Worm (Caenorhabditis elegans): ENCODE measurements around the gene D2089.8.

ce11 chrII:10684954-10685353, 22.4 kb upstream of the D2089.8 start:
- TF ChIP-seq sma-9 (GFP tag; optimal IDR thresholded peaks at IDR 0.05) (no peak), sma-9 (tag; optimal IDR thresholded peaks at IDR 0.05) (no peak), lin-39 (tag; optimal IDR thresholded peaks at IDR 0.05) (no peak), ceh-82 (tag; optimal IDR thresholded peaks at IDR 0.05) (no peak), mbf-1 (tag; optimal IDR thresholded peaks at IDR 0.05) (no peak), mdl-1 (tag; optimal IDR thresholded peaks at IDR 0.05) (no peak), Y55F3AM.14 (GFP tag; optimal IDR thresholded peaks at IDR 0.05) (no peak), alr-1 (tag; optimal IDR thresholded peaks at IDR 0.05) (no peak), nhr-129 (tag; optimal IDR thresholded peaks at IDR 0.05) (no peak), skn-1 (tag; optimal IDR thresholded peaks at IDR 0.05) (no peak), nhr-23 (tag; optimal IDR thresholded peaks at IDR 0.05) (no peak), nhr-237 (tag; optimal IDR thresholded peaks at IDR 0.05) (no peak), egl-27 (tag; optimal IDR thresholded peaks at IDR 0.05) (no peak), ama-1 (optimal IDR thresholded peaks at IDR 0.05) (no peak)
